Worm (Caenorhabditis elegans) whole organism, L3 larva: ENCODE data around the gene F43C1.7.
A peak's percentile ranks its signal among the peaks of the same experiment; 100 is the strongest.

ENCODE experiments used
- R02D3.7 ChIP-seq: fragments of 150-350 bp; optimal IDR thresholded peaks from 2 replicates; lab custom pipeline; 2014; ENCODE audit warnings: missing biosample characterization, missing genetic modification characterization
- ZK546.5 ChIP-seq: sonication (generic microtip); optimal IDR thresholded peaks from 2 replicates; lab custom pipeline; 2017; ENCODE audit warnings: missing biosample characterization, missing genetic modification characterization
- aly-2 ChIP-seq: fragments of 150-350 bp; optimal IDR thresholded peaks from 2 replicates; lab custom pipeline; 2014; ENCODE audit warnings: missing biosample characterization, missing genetic modification characterization
- ama-1 ChIP-seq: fragments of 150-350 bp; optimal IDR thresholded peaks from 2 replicates; lab custom pipeline; 2018
- ceh-16 ChIP-seq: sonication (generic microtip); optimal IDR thresholded peaks from 2 replicates; lab custom pipeline; 2017; ENCODE audit warnings: missing biosample characterization, missing genetic modification characterization
- ceh-28 ChIP-seq: fragments of 150-350 bp; optimal IDR thresholded peaks from 2 replicates; lab custom pipeline; 2014; ENCODE audit warnings: missing biosample characterization, missing genetic modification reagents, missing genetic modification characterization
- ceh-82 ChIP-seq: fragments of 150-350 bp; optimal IDR thresholded peaks from 2 replicates; lab custom pipeline; 2014; ENCODE audit warnings: missing biosample characterization, missing genetic modification characterization
- ceh-9 ChIP-seq: sonication (generic microtip); optimal IDR thresholded peaks from 2 replicates; lab custom pipeline; 2018; ENCODE audit warnings: missing biosample characterization, missing genetic modification characterization
- daf-12 ChIP-seq: fragments of 150-350 bp; optimal IDR thresholded peaks from 2 replicates; lab custom pipeline; 2014; ENCODE audit warnings: missing biosample characterization, missing genetic modification reagents, missing genetic modification characterization
- egl-27 ChIP-seq: sonication (generic microtip); optimal IDR thresholded peaks from 4 replicates; lab custom pipeline; 2017; ENCODE audit warnings: missing biosample characterization, missing genetic modification reagents, missing genetic modification characterization
- egl-5 ChIP-seq: fragments of 150-350 bp; optimal IDR thresholded peaks from 2 replicates; lab custom pipeline; 2017; ENCODE audit warnings: missing biosample characterization, missing genetic modification reagents, missing genetic modification characterization, inconsistent platforms
- elt-1 ChIP-seq: fragments of 150-350 bp; optimal IDR thresholded peaks from 2 replicates; lab custom pipeline; 2014; ENCODE audit warnings: missing biosample characterization, missing genetic modification characterization
- elt-2 ChIP-seq: sonication (generic microtip); optimal IDR thresholded peaks from 2 replicates; lab custom pipeline; 2016; ENCODE audit warnings: missing genetic modification reagents, mild to moderate bottlenecking, missing genetic modification characterization, missing compliant biosample characterization
- elt-3 ChIP-seq, 3 experiments: fragments of 150-350 bp in 1 of 3; sonication (generic microtip) in 2 of 3; optimal IDR thresholded peaks; 2 replicates in 2 of 3; 4 replicates in 1 of 3; lab custom pipeline; 2014 to 2017; ENCODE audit warnings: missing biosample characterization in 3 of 3, missing genetic modification characterization in 3 of 3
- eor-1 ChIP-seq, 2 experiments: fragments of 150-350 bp; optimal IDR thresholded peaks; 2 replicates each; lab custom pipeline; 2014 to 2018; ENCODE audit warnings: missing biosample characterization in 2 of 2, missing genetic modification characterization in 2 of 2
- fkh-10 ChIP-seq: sonication (generic microtip); optimal IDR thresholded peaks from 2 replicates; lab custom pipeline; 2017; ENCODE audit warnings: missing biosample characterization, missing genetic modification reagents, missing genetic modification characterization
- fkh-2 ChIP-seq: fragments of 150-350 bp; optimal IDR thresholded peaks from 2 replicates; lab custom pipeline; 2014; ENCODE audit warnings: missing biosample characterization, missing genetic modification reagents, missing genetic modification characterization
- fos-1 ChIP-seq: fragments of 150-350 bp; optimal IDR thresholded peaks from 2 replicates; lab custom pipeline; 2014; ENCODE audit warnings: missing biosample characterization, missing genetic modification characterization
- hmg-11 ChIP-seq: sonication (generic microtip); optimal IDR thresholded peaks from 2 replicates; lab custom pipeline; 2016; ENCODE audit warnings: missing genetic modification characterization, missing compliant biosample characterization
- jun-1 ChIP-seq: fragments of 150-350 bp; optimal IDR thresholded peaks from 2 replicates; lab custom pipeline; 2014; ENCODE audit warnings: missing biosample characterization, missing genetic modification reagents, missing genetic modification characterization
- lin-15B ChIP-seq: fragments of 150-350 bp; optimal IDR thresholded peaks from 2 replicates; lab custom pipeline; 2014; ENCODE audit warnings: missing biosample characterization, missing genetic modification characterization
- lin-39 ChIP-seq: fragments of 150-350 bp; optimal IDR thresholded peaks from 2 replicates; lab custom pipeline; 2018; ENCODE audit warnings: missing biosample characterization, missing genetic modification reagents, missing genetic modification characterization
- lsy-12 ChIP-seq: sonication (generic microtip); optimal IDR thresholded peaks from 2 replicates; lab custom pipeline; 2016; ENCODE audit warnings: mild to moderate bottlenecking, missing genetic modification characterization, missing compliant biosample characterization
- mdl-1 ChIP-seq: fragments of 150-350 bp; optimal IDR thresholded peaks from 2 replicates; lab custom pipeline; 2014; ENCODE audit warnings: missing biosample characterization, missing genetic modification characterization
- mml-1 ChIP-seq: fragments of 150-350 bp; sonication (generic microtip); optimal IDR thresholded peaks from 3 replicates; lab custom pipeline; 2014; ENCODE audit warnings: missing biosample characterization, missing genetic modification characterization
- nfya-1 ChIP-seq: sonication (generic microtip); optimal IDR thresholded peaks from 2 replicates; lab custom pipeline; 2017; ENCODE audit warnings: missing genetic modification characterization, mild to moderate bottlenecking, missing compliant biosample characterization, antibody characterized with exemption, moderate library complexity; ENCODE audit not compliant: insufficient read depth
- nhr-11 ChIP-seq: fragments of 150-350 bp; optimal IDR thresholded peaks from 2 replicates; lab custom pipeline; 2014; ENCODE audit warnings: missing biosample characterization, missing genetic modification characterization
- nhr-12 ChIP-seq: fragments of 150-350 bp; optimal IDR thresholded peaks from 2 replicates; lab custom pipeline; 2014; ENCODE audit warnings: missing biosample characterization, missing genetic modification characterization
- nhr-23 ChIP-seq: fragments of 150-350 bp; optimal IDR thresholded peaks from 2 replicates; lab custom pipeline; 2014; ENCODE audit warnings: missing biosample characterization, missing genetic modification reagents, missing genetic modification characterization
- nhr-237 ChIP-seq: fragments of 150-350 bp; optimal IDR thresholded peaks from 2 replicates; lab custom pipeline; 2014; ENCODE audit warnings: missing biosample characterization, missing genetic modification characterization
- nhr-25 ChIP-seq: sonication (generic microtip); optimal IDR thresholded peaks from 2 replicates; lab custom pipeline; 2017; ENCODE audit warnings: missing biosample characterization, missing genetic modification characterization
- nhr-28 ChIP-seq: fragments of 150-350 bp; optimal IDR thresholded peaks from 2 replicates; lab custom pipeline; 2014; ENCODE audit warnings: missing biosample characterization, missing genetic modification characterization
- nhr-43 ChIP-seq: sonication (generic microtip); optimal IDR thresholded peaks from 2 replicates; lab custom pipeline; 2016; ENCODE audit warnings: mild to moderate bottlenecking, missing genetic modification characterization, missing compliant biosample characterization; ENCODE audit not compliant: poor library complexity, severe bottlenecking
- nhr-67 ChIP-seq: fragments of 150-350 bp; optimal IDR thresholded peaks from 2 replicates; lab custom pipeline; 2014; ENCODE audit warnings: missing biosample characterization, missing genetic modification characterization
- nhr-76 ChIP-seq: fragments of 150-350 bp; sonication (generic microtip); optimal IDR thresholded peaks from 5 replicates; lab custom pipeline; 2014; ENCODE audit warnings: missing biosample characterization, missing genetic modification characterization
- nhr-77 ChIP-seq: fragments of 150-350 bp; optimal IDR thresholded peaks from 2 replicates; lab custom pipeline; 2014; ENCODE audit warnings: missing biosample characterization, missing genetic modification characterization
- pha-4 ChIP-seq: fragments of 150-350 bp; optimal IDR thresholded peaks from 2 replicates; lab custom pipeline; 2014; ENCODE audit warnings: missing biosample characterization, missing genetic modification reagents, missing genetic modification characterization
- pqm-1 ChIP-seq: fragments of 150-350 bp; optimal IDR thresholded peaks from 2 replicates; lab custom pipeline; 2017; ENCODE audit warnings: missing biosample characterization, missing genetic modification characterization, inconsistent platforms
- sea-2 ChIP-seq: fragments of 150-350 bp; sonication (generic microtip); optimal IDR thresholded peaks from 4 replicates; lab custom pipeline; 2014; ENCODE audit warnings: missing biosample characterization, missing genetic modification reagents, missing genetic modification characterization
- skn-1 ChIP-seq: fragments of 150-350 bp; optimal IDR thresholded peaks from 2 replicates; lab custom pipeline; 2014; ENCODE audit warnings: missing biosample characterization, missing genetic modification characterization
- snpc-4 ChIP-seq: fragments of 150-350 bp; optimal IDR thresholded peaks from 2 replicates; lab custom pipeline; 2014; ENCODE audit warnings: missing biosample characterization, missing genetic modification characterization
- tbx-2 ChIP-seq: sonication (generic microtip); optimal IDR thresholded peaks from 2 replicates; lab custom pipeline; 2016; ENCODE audit warnings: mild to moderate bottlenecking, missing genetic modification characterization, missing compliant biosample characterization
- unc-39 ChIP-seq: sonication (generic microtip); optimal IDR thresholded peaks from 4 replicates; lab custom pipeline; 2017; ENCODE audit warnings: missing biosample characterization, missing genetic modification characterization
- unc-62 ChIP-seq: fragments of 150-350 bp; sonication (generic microtip); optimal IDR thresholded peaks from 4 replicates; lab custom pipeline; 2014; ENCODE audit warnings: missing biosample characterization, missing genetic modification reagents, missing genetic modification characterization
- zag-1 ChIP-seq: fragments of 150-350 bp; optimal IDR thresholded peaks from 2 replicates; lab custom pipeline; 2014; ENCODE audit warnings: missing biosample characterization, missing genetic modification characterization
- ztf-11 ChIP-seq: fragments of 150-350 bp; optimal IDR thresholded peaks from 2 replicates; lab custom pipeline; 2014; ENCODE audit warnings: missing biosample characterization, missing genetic modification characterization
- ztf-4 ChIP-seq: fragments of 150-350 bp; optimal IDR thresholded peaks from 2 replicates; lab custom pipeline; 2014; ENCODE audit warnings: missing biosample characterization, missing genetic modification characterization

F43C1.7 gene

DNA sequence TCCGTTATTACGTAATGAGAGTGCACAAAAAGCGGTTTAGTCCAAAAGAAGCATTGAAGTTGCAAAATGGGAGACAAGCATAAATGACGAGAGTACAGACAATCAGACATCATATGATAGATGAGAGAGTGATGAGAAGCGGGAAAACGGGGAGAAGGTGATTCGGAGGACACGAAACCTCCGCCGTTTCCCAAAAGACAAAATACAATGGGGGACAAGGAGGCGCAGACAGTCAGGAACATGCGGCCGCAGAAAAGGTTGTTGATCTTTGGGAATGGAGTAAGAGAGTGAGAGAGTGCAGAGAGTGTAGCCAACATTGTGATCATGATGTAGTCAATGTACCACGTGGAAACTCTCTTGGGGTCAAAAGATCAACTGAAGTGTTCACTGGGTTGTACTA is 4.7 kb downstream of the F43C1.7 start:
- TF ChIP-seq tbx-2 (tag; lab: Kevin White, UChicago) = peak; percentile 76
- peak; percentile 76 for TF ChIP-seq elt-1 (tag; lab: Kevin White, UChicago)
- no peak for TF ChIP-seq ama-1 (lab: Kevin White, UChicago)
- TF ChIP-seq nfya-1 = peak; percentile 91
- TF ChIP-seq nhr-237 (tag; lab: Kevin White, UChicago) = no peak
- TF ChIP-seq lsy-12 (tag; lab: Kevin White, UChicago) = peak; percentile 97
- TF ChIP-seq nhr-76 = no peak
- peak; percentile 64 for TF ChIP-seq sea-2 (GFP tag; lab: Kevin White, UChicago)
- TF ChIP-seq ceh-28 (tag; lab: Kevin White, UChicago) = peak; percentile 74
- TF ChIP-seq nhr-67 = no peak
- peak; percentile 61 for TF ChIP-seq snpc-4 (tag; lab: Kevin White, UChicago)
- TF ChIP-seq nhr-43 (tag; lab: Kevin White, UChicago) = peak; percentile 96
- TF ChIP-seq ztf-11 (tag; lab: Kevin White, UChicago) = no peak
- TF ChIP-seq pha-4 (tag; lab: Kevin White, UChicago) = peak; percentile 99
- no peak for TF ChIP-seq mml-1 (tag; lab: Kevin White, UChicago)
- peak; percentile 89 for TF ChIP-seq elt-2 (tag; lab: Kevin White, UChicago)
- peak; percentile 97 for TF ChIP-seq nhr-25
- TF ChIP-seq ceh-82 (tag; lab: Kevin White, UChicago) = no peak
- TF ChIP-seq lin-15B (tag; lab: Kevin White, UChicago) = peak; percentile 60
- TF ChIP-seq egl-5 = peak; percentile 62
- peak; percentile 69 for TF ChIP-seq R02D3.7 (tag; lab: Kevin White, UChicago)
- TF ChIP-seq fkh-2 (tag; lab: Kevin White, UChicago) = no peak
- no peak for TF ChIP-seq ceh-16
- TF ChIP-seq nhr-23 (tag; lab: Kevin White, UChicago) = peak; percentile 94
- peak; percentile 81 for TF ChIP-seq fos-1
- TF ChIP-seq pqm-1 (tag; lab: Kevin White, UChicago) = peak; percentile 89
- peak; percentile 82 for TF ChIP-seq hmg-11 (tag; lab: Kevin White, UChicago)
- TF ChIP-seq lin-39 (tag; lab: Kevin White, UChicago) = peak; percentile 89
- TF ChIP-seq eor-1 (tag; optimal IDR thresholded peaks at IDR 0.05; lab: Kevin White, UChicago) = no peak
- TF ChIP-seq jun-1 (tag; lab: Kevin White, UChicago) = peak; percentile 97
- TF ChIP-seq nhr-11 (tag; lab: Kevin White, UChicago) = peak; percentile 100
- TF ChIP-seq nhr-28 (tag; lab: Kevin White, UChicago) = no peak
- peak; percentile 76 for TF ChIP-seq egl-27 (tag; lab: Kevin White, UChicago)
- TF ChIP-seq ceh-9 = no peak
- no peak for TF ChIP-seq ZK546.5 (tag; lab: Kevin White, UChicago)
- no peak for TF ChIP-seq elt-3 (tag; optimal IDR thresholded peaks at IDR 0.05; lab: Kevin White, UChicago)
- TF ChIP-seq fkh-10 (GFP tag; lab: Kevin White, UChicago) = peak; percentile 63
- peak; percentile 93 for TF ChIP-seq mdl-1 (tag; lab: Kevin White, UChicago)
- peak; percentile 85 for TF ChIP-seq unc-62 (GFP tag; lab: Kevin White, UChicago)
- TF ChIP-seq nhr-12 = no peak
- TF ChIP-seq daf-12 (tag; lab: Kevin White, UChicago) = peak; percentile 28
- TF ChIP-seq ztf-4 (tag; lab: Kevin White, UChicago) = peak; percentile 12
- TF ChIP-seq unc-39 (tag; lab: Kevin White, UChicago) = no peak
- TF ChIP-seq skn-1 (tag; lab: Kevin White, UChicago) = peak; percentile 55
- no peak for TF ChIP-seq zag-1 (tag; lab: Kevin White, UChicago)
- TF ChIP-seq aly-2 (tag; lab: Kevin White, UChicago) = no peak
- TF ChIP-seq nhr-77 (tag; lab: Kevin White, UChicago) = peak; percentile 49
